Fruit fly (Drosophila melanogaster): ENCODE measurements around the gene CG13310.

dm6 chr3L:8770616-8771229, 29.6 kb downstream of the CG13310 start:
- TF ChIP-seq insv (optimal IDR thresholded peaks at IDR 0.05) (no peak), Sin3A (optimal IDR thresholded peaks at IDR 0.05) (no peak), psq (optimal IDR thresholded peaks at IDR 0.05) (no peak)

Data from Kc167 (cell line).